Fruit fly (Drosophila melanogaster): ENCODE data around the gene TTLL1B.

Gene TTLL1B

dm6 chr3L:4613083-4613482, 35.0 kb upstream of the TTLL1B start (continued):
- peak; percentile 99 for TF ChIP-seq fkh (GFP tag; optimal IDR thresholded peaks at IDR 0.05)
- peak; percentile 75 for TF ChIP-seq Gug (GFP tag; IDR thresholded peaks at IDR 0.05)
- TF ChIP-seq CG4318 (GFP tag; optimal IDR thresholded peaks at IDR 0.05): peak; percentile 42
- no peak for TF ChIP-seq Hr38 (GFP tag; optimal IDR thresholded peaks at IDR 0.05)
- peak; percentile 83 for TF ChIP-seq achi (GFP tag; optimal IDR thresholded peaks at IDR 0.05)
- peak; percentile 80; the same call in 1 of the 2 replicates for TF ChIP-seq CG11294 (GFP tag; IDR thresholded peaks at IDR 0.05)
- TF ChIP-seq Eip78C (GFP tag): peak; percentile 96
- TF ChIP-seq CG10669 (GFP tag; optimal IDR thresholded peaks at IDR 0.05): peak; percentile 83
- TF ChIP-seq vri (GFP tag; optimal IDR thresholded peaks at IDR 0.05): peak; percentile 78
- peak; percentile 77 for TF ChIP-seq CG9139 (GFP tag; optimal IDR thresholded peaks at IDR 0.05)
- TF ChIP-seq dac (GFP tag; optimal IDR thresholded peaks at IDR 0.05): peak; percentile 45
- peak; percentile 82 for TF ChIP-seq CG32006 (GFP tag; optimal IDR thresholded peaks at IDR 0.05)
- TF ChIP-seq OdsH (GFP tag; optimal IDR thresholded peaks at IDR 0.05): peak; percentile 84
- TF ChIP-seq eg (GFP tag; IDR thresholded peaks at IDR 0.05): peak; percentile 89
- TF ChIP-seq CG8319 (GFP tag; optimal IDR thresholded peaks at IDR 0.05): peak; percentile 86

dm6 chr3L:4613846-4614247, 34.2 kb upstream of the TTLL1B start:
- TF ChIP-seq acj6 (GFP tag; optimal IDR thresholded peaks at IDR 0.05): no peak
- TF ChIP-seq Gug (GFP tag; IDR thresholded peaks at IDR 0.05): no peak
- no peak for TF ChIP-seq vri (GFP tag; optimal IDR thresholded peaks at IDR 0.05)
- peak; percentile 43 for TF ChIP-seq Eip78C (GFP tag)
- no peak for TF ChIP-seq fd59A (GFP tag; optimal IDR thresholded peaks at IDR 0.05)
- peak; percentile 65 for TF ChIP-seq svp (GFP tag)
- TF ChIP-seq fkh (GFP tag; optimal IDR thresholded peaks at IDR 0.05): peak; percentile 81

- TF ChIP-seq CG15336 (GFP tag; IDR thresholded peaks at IDR 0.05) (no peak), CG8119 (GFP tag; IDR thresholded peaks at IDR 0.05) (peak; percentile 25; the same call in 1 of the 3 replicates), fkh (GFP tag; optimal IDR thresholded peaks at IDR 0.05) (peak; percentile 77)
Measured at dm6 chr3L:4615064-4615463, 33.0 kb upstream of the TTLL1B start.

DNA sequence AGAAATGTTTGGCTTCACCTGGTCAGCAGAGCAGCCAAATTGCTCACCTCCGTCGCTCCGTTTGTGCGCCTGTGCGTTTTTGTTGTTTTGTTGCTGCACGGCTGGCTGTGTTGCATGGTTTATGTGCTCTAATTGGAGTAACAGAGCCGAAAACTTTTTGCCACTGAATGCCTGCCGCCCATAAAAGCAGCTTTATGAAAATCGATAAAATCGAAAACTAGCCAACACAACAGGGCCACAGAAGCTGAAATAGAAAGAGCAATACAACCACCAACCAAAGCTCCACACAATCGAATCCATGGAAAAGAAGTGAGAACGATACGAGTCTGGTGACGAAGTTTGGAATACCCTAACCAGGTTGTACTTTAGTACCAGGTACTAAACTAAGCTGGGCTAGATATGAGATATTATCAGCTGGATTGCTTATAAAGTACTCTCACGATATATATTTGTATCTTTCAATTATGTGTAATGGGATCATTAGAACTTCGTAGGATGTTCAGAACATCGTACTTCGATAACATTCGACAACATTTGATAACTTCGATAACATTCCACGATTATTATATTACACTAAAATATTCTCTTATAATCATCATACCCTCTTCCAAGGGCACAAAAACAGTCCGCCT, 29.1 kb upstream of the TTLL1B start:
- TF ChIP-seq Ets96B (tag; optimal IDR thresholded peaks at IDR 0.05): peak; percentile 46
- TF ChIP-seq CG10669 (GFP tag; optimal IDR thresholded peaks at IDR 0.05): no peak

- TF ChIP-seq CG31627 (GFP tag; optimal IDR thresholded peaks at IDR 0.05): peak; percentile 54
- no peak for TF ChIP-seq fd85E (GFP tag; optimal IDR thresholded peaks at IDR 0.05)
- TF ChIP-seq CG3032 (tag; optimal IDR thresholded peaks at IDR 0.05): peak; percentile 47
- peak; percentile 10 for TF ChIP-seq CG8632 (GFP tag; optimal IDR thresholded peaks at IDR 0.05)
- TF ChIP-seq lz (GFP tag; optimal IDR thresholded peaks at IDR 0.05): peak; percentile 53
- peak in 1 of 2 experiments; percentile 20 for TF ChIP-seq salr (GFP tag; optimal IDR thresholded peaks at IDR 0.05)
- peak; percentile 68 for TF ChIP-seq Eip75B (GFP tag; optimal IDR thresholded peaks at IDR 0.05)
- peak; percentile 53 for TF ChIP-seq CG10669 (GFP tag; optimal IDR thresholded peaks at IDR 0.05)
- peak; percentile 17 for TF ChIP-seq CG9139 (GFP tag; optimal IDR thresholded peaks at IDR 0.05)
- TF ChIP-seq CG8119 (GFP tag; IDR thresholded peaks at IDR 0.05): peak; percentile 54
- TF ChIP-seq Hr4 (GFP tag; optimal IDR thresholded peaks at IDR 0.05): peak; percentile 12
- TF ChIP-seq topi (GFP tag; optimal IDR thresholded peaks at IDR 0.05): peak; percentile 53
- peak; percentile 42 for TF ChIP-seq spab (GFP tag; optimal IDR thresholded peaks at IDR 0.05)
- no peak for TF ChIP-seq CG6854 (GFP tag; optimal IDR thresholded peaks at IDR 0.05)
- peak; percentile 59 for TF ChIP-seq CG3919 (GFP tag; optimal IDR thresholded peaks at IDR 0.05)
- TF ChIP-seq CG6792 (GFP tag; optimal IDR thresholded peaks at IDR 0.05): peak; percentile 64
- no peak for TF ChIP-seq CG11294 (GFP tag; IDR thresholded peaks at IDR 0.05)
- peak; percentile 62 for TF ChIP-seq esn (GFP tag; optimal IDR thresholded peaks at IDR 0.05)
- peak; percentile 41 for TF ChIP-seq dsx (GFP tag; optimal IDR thresholded peaks at IDR 0.05; ENCODE audit: poor library complexity, severe bottlenecking)
- peak; percentile 48 for TF ChIP-seq CG7368 (GFP tag; optimal IDR thresholded peaks at IDR 0.05)
- TF ChIP-seq CG16779 (tag; optimal IDR thresholded peaks at IDR 0.05): no peak
- no peak for TF ChIP-seq Hr38 (GFP tag; optimal IDR thresholded peaks at IDR 0.05)
- peak; percentile 28 to 55 for TF ChIP-seq ss (GFP tag; optimal IDR thresholded peaks at IDR 0.05)
- TF ChIP-seq OdsH (GFP tag; optimal IDR thresholded peaks at IDR 0.05): peak; percentile 48
- peak; percentile 47 for TF ChIP-seq CG1621 (tag; optimal IDR thresholded peaks at IDR 0.05)
- TF ChIP-seq CG10631 (GFP tag; optimal IDR thresholded peaks at IDR 0.05): peak; percentile 66
Measured at dm6 chr3L:4619497-4620211, 28.4 kb upstream of the TTLL1B start.

Measured in whole organism, prepupa.